5 fruit fly cellular contexts compared by ENCODE assay signal in the genomic region with DNA sequence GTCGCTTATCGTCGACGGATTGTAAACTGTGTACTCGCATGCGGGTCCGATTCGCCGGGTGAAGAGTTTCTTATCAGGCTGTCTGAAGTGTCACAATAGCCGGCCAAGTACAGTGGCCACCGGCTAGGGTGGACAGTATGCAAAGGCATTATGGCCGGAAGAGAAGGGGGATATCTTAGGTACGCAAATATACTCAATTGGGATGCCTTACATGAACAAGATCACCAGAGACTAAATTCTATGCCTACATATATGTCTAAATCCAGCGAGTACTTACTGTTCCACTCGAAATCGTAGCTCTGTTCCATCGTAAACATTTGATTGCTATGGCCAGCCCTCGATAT.
TF ChIP-seq lines count a peak whose summit lies in the region.

No protein-coding gene starts in this region.

TF ChIP-seq in whole organism, adult, 20 proteins besides CTCF, POLR2A, EP300 and RAD21 (continued from another document):
- TF ChIP-seq toe (GFP tag; optimal IDR thresholded peaks at IDR 0.05; lab: Kevin White, UChicago) (no peak), CG33017 (tag; optimal IDR thresholded peaks at IDR 0.05; lab: Kevin White, UChicago) (peak; percentile 91), Mnt (GFP tag; optimal IDR thresholded peaks at IDR 0.05; lab: Kevin White, UChicago) (peak; percentile 70)
TF ChIP-seq in whole organism, adult: peak in this region for 15.

TF ChIP-seq in whole organism, embryonic, 481 proteins besides CTCF, POLR2A, EP300 and RAD21 (continued from another document and continues in another):
- TF ChIP-seq CG14441 (GFP tag; IDR thresholded peaks at IDR 0.05; lab: Robert Waterston, UW) = peak; percentile 96
- TF ChIP-seq CG7357 (GFP tag; IDR thresholded peaks at IDR 0.05; lab: Robert Waterston, UW) = peak; percentile 88
- TF ChIP-seq pita (GFP tag; optimal IDR thresholded peaks at IDR 0.05; lab: Kevin White, UChicago) = no peak
- peak; percentile 89 for TF ChIP-seq luna (GFP tag; optimal IDR thresholded peaks at IDR 0.05; lab: Kevin White, UChicago)
- TF ChIP-seq ap (GFP tag; IDR thresholded peaks at IDR 0.05; lab: Robert Waterston, UW) = peak; percentile 91
- TF ChIP-seq Lpt (GFP tag; optimal IDR thresholded peaks at IDR 0.05; lab: Kevin White, UChicago) = no peak
- peak; percentile 67 for TF ChIP-seq odd (GFP tag; optimal IDR thresholded peaks at IDR 0.05; lab: Kevin White, UChicago)
- TF ChIP-seq PHDP (tag; optimal IDR thresholded peaks at IDR 0.05; lab: Kevin White, UChicago) = peak; percentile 88
- TF ChIP-seq CHES-1-like (GFP tag; optimal IDR thresholded peaks at IDR 0.05; lab: Kevin White, UChicago) = peak; percentile 94
- TF ChIP-seq MTF-1 (GFP tag; optimal IDR thresholded peaks at IDR 0.05; lab: Kevin White, UChicago; ENCODE audit: borderline replicate concordance) = peak; percentile 74
- TF ChIP-seq hkb (optimal IDR thresholded peaks at IDR 0.05; lab: Kevin White, UChicago) = no peak
- TF ChIP-seq hkb (GFP tag; IDR thresholded peaks at IDR 0.05; lab: Robert Waterston, UW) = peak; percentile 93
- TF ChIP-seq wek (GFP tag; optimal IDR thresholded peaks at IDR 0.05; lab: Kevin White, UChicago) = peak; percentile 68
- TF ChIP-seq fd96Cb (tag; optimal IDR thresholded peaks at IDR 0.05; lab: Kevin White, UChicago) = peak; percentile 85
- peak; percentile 82 for TF ChIP-seq Atf-2 (GFP tag; optimal IDR thresholded peaks at IDR 0.05; lab: Kevin White, UChicago)
- peak; percentile 86 for TF ChIP-seq Oaz (GFP tag; IDR thresholded peaks at IDR 0.05; lab: Robert Waterston, UW)
- peak; percentile 89 for TF ChIP-seq CG1792 (GFP tag; optimal IDR thresholded peaks at IDR 0.05; lab: Kevin White, UChicago)
- peak; percentile 93 for TF ChIP-seq CG6175 (GFP tag; IDR thresholded peaks at IDR 0.05; lab: Robert Waterston, UW)
- peak; percentile 74 for TF ChIP-seq tup (GFP tag; optimal IDR thresholded peaks at IDR 0.05; lab: Kevin White, UChicago)
- TF ChIP-seq CG11504 (tag; optimal IDR thresholded peaks at IDR 0.05; lab: Kevin White, UChicago) = peak; percentile 91
- TF ChIP-seq CG31441 (GFP tag; IDR thresholded peaks at IDR 0.05; lab: Robert Waterston, UW) = peak; percentile 84; the same call in 1 of the 2 replicates
- TF ChIP-seq CG7839 (tag; optimal IDR thresholded peaks at IDR 0.05; lab: Kevin White, UChicago) = peak; percentile 95
- no peak for TF ChIP-seq Sox100B (GFP tag; optimal IDR thresholded peaks at IDR 0.05; lab: Kevin White, UChicago)
- peak; percentile 93 for TF ChIP-seq ERR (GFP tag; optimal IDR thresholded peaks at IDR 0.05; lab: Kevin White, UChicago)
- TF ChIP-seq pfk (GFP tag; optimal IDR thresholded peaks at IDR 0.05; lab: Kevin White, UChicago) = no peak
- TF ChIP-seq sob (GFP tag; IDR thresholded peaks at IDR 0.05; lab: Robert Waterston, UW) = peak; percentile 97
- TF ChIP-seq stc (GFP tag; IDR thresholded peaks at IDR 0.05; lab: Robert Waterston, UW) = peak; percentile 92
- TF ChIP-seq sqz (GFP tag; optimal IDR thresholded peaks at IDR 0.05; lab: Kevin White, UChicago) = peak; percentile 67
- TF ChIP-seq CG8944 (GFP tag; optimal IDR thresholded peaks at IDR 0.05; lab: Kevin White, UChicago) = peak; percentile 91
- TF ChIP-seq CG12236 (GFP tag; optimal IDR thresholded peaks at IDR 0.05; lab: Kevin White, UChicago) = peak; percentile 79
- peak; percentile 93 for TF ChIP-seq Ada2b (GFP tag; IDR thresholded peaks at IDR 0.05; lab: Robert Waterston, UW)

TF ChIP-seq in whole organism, prepupa, 60 proteins besides CTCF, POLR2A, EP300 and RAD21 (continued from another document and continues in another):
- TF ChIP-seq dsx (GFP tag; optimal IDR thresholded peaks at IDR 0.05; lab: Kevin White, UChicago; ENCODE audit: poor library complexity, severe bottlenecking) (peak; percentile 78), CG1621 (tag; optimal IDR thresholded peaks at IDR 0.05; lab: Kevin White, UChicago) (peak; percentile 82), achi (GFP tag; optimal IDR thresholded peaks at IDR 0.05; lab: Kevin White, UChicago) (peak; percentile 88), Ets21C (GFP tag; optimal IDR thresholded peaks at IDR 0.05; lab: Kevin White, UChicago) (peak; percentile 93), Gug (GFP tag; IDR thresholded peaks at IDR 0.05; lab: Robert Waterston, UW) (peak; percentile 90), topi (GFP tag; optimal IDR thresholded peaks at IDR 0.05; lab: Kevin White, UChicago) (peak; percentile 96), Blimp-1 (GFP tag; optimal IDR thresholded peaks at IDR 0.05; lab: Kevin White, UChicago) (peak; percentile 79), OdsH (GFP tag; optimal IDR thresholded peaks at IDR 0.05; lab: Kevin White, UChicago) (peak; percentile 92), Lpt (GFP tag; optimal IDR thresholded peaks at IDR 0.05; lab: Kevin White, UChicago) (peak; percentile 72), CG6163 (GFP tag; IDR thresholded peaks at IDR 0.05; lab: Robert Waterston, UW) (peak; percentile 95), CG34406 (GFP tag; optimal IDR thresholded peaks at IDR 0.05; lab: Kevin White, UChicago) (peak; percentile 90), CG32006 (GFP tag; optimal IDR thresholded peaks at IDR 0.05; lab: Kevin White, UChicago) (peak; percentile 86), CG16779 (tag; optimal IDR thresholded peaks at IDR 0.05; lab: Kevin White, UChicago) (peak; percentile 68), CG8632 (GFP tag; optimal IDR thresholded peaks at IDR 0.05; lab: Kevin White, UChicago) (peak; percentile 91), CG9139 (GFP tag; optimal IDR thresholded peaks at IDR 0.05; lab: Kevin White, UChicago) (peak; percentile 80), Hr4 (GFP tag; optimal IDR thresholded peaks at IDR 0.05; lab: Kevin White, UChicago) (peak; percentile 89), Eip93F (GFP tag; optimal IDR thresholded peaks at IDR 0.05; lab: Kevin White, UChicago) (peak; percentile 94), CG8119 (GFP tag; IDR thresholded peaks at IDR 0.05; lab: Robert Waterston, UW) (peak; percentile 81), Hr39 (GFP tag; optimal IDR thresholded peaks at IDR 0.05; lab: Kevin White, UChicago) (peak; percentile 97), CG6854 (GFP tag; optimal IDR thresholded peaks at IDR 0.05; lab: Kevin White, UChicago) (peak; percentile 84), net (GFP tag; optimal IDR thresholded peaks at IDR 0.05; lab: Kevin White, UChicago) (peak; percentile 88), CG31627 (GFP tag; optimal IDR thresholded peaks at IDR 0.05; lab: Kevin White, UChicago) (peak; percentile 96), salr (GFP tag; optimal IDR thresholded peaks at IDR 0.05; lab: Kevin White, UChicago) (peak in 1 of 2 experiments; percentile 79), vri (GFP tag; optimal IDR thresholded peaks at IDR 0.05; lab: Kevin White, UChicago) (peak; percentile 94), CG6792 (GFP tag; optimal IDR thresholded peaks at IDR 0.05; lab: Kevin White, UChicago) (peak; percentile 93), pdm3 (GFP tag; optimal IDR thresholded peaks at IDR 0.05; lab: Kevin White, UChicago) (peak; percentile 92), CG11294 (GFP tag; IDR thresholded peaks at IDR 0.05; lab: Robert Waterston, UW) (peak; percentile 92), CG10631 (GFP tag; optimal IDR thresholded peaks at IDR 0.05; lab: Kevin White, UChicago) (peak; percentile 86), CG6276 (GFP tag; optimal IDR thresholded peaks at IDR 0.05; lab: Kevin White, UChicago) (peak; percentile 85), Eip78C (GFP tag; lab: Kevin White, UChicago) (peak; percentile 96), CG6808 (GFP tag; optimal IDR thresholded peaks at IDR 0.05; lab: Kevin White, UChicago) (peak; percentile 81), spab (GFP tag; optimal IDR thresholded peaks at IDR 0.05; lab: Kevin White, UChicago) (peak; percentile 82)

TF ChIP-seq in whole organism, pupa, 21 proteins besides CTCF, POLR2A, EP300 and RAD21 (continued from another document):
- TF ChIP-seq CG15710 (tag; optimal IDR thresholded peaks at IDR 0.05; lab: Kevin White, UChicago) = peak; percentile 86

TF ChIP-seq in whole organism, wandering third instar larva, 38 proteins besides CTCF, POLR2A, EP300 and RAD21 (continued from another document):
- TF ChIP-seq dmrt93B (GFP tag; optimal IDR thresholded peaks at IDR 0.05; lab: Kevin White, UChicago) (peak; percentile 94), lola (GFP tag; optimal IDR thresholded peaks at IDR 0.05; lab: Kevin White, UChicago) (no peak), pan (optimal IDR thresholded peaks at IDR 0.05; lab: Kevin White, UChicago) (no peak), usp (GFP tag; optimal IDR thresholded peaks at IDR 0.05; lab: Kevin White, UChicago) (no peak), HLH106 (tag; optimal IDR thresholded peaks at IDR 0.05; lab: Kevin White, UChicago) (peak; percentile 93), Rel (GFP tag; optimal IDR thresholded peaks at IDR 0.05; lab: Kevin White, UChicago) (peak; percentile 71), Rel (tag; optimal IDR thresholded peaks at IDR 0.05; lab: Kevin White, UChicago) (peak; percentile 68), brk (GFP tag; optimal IDR thresholded peaks at IDR 0.05; lab: Kevin White, UChicago) (no peak), fru (GFP tag; optimal IDR thresholded peaks at IDR 0.05; lab: Kevin White, UChicago) (peak; percentile 97), rgr (GFP tag; optimal IDR thresholded peaks at IDR 0.05; lab: Kevin White, UChicago) (peak; percentile 97), CrebA (GFP tag; optimal IDR thresholded peaks at IDR 0.05; lab: Kevin White, UChicago; ENCODE audit: borderline replicate concordance) (no peak), psq (GFP tag; optimal IDR thresholded peaks at IDR 0.05; lab: Kevin White, UChicago) (peak; percentile 90), h (GFP tag; optimal IDR thresholded peaks at IDR 0.05; lab: Kevin White, UChicago) (peak; percentile 97), sv (GFP tag; optimal IDR thresholded peaks at IDR 0.05; lab: Kevin White, UChicago) (peak; percentile 76), Sp1 (GFP tag; optimal IDR thresholded peaks at IDR 0.05; lab: Kevin White, UChicago) (peak; percentile 92), sage (GFP tag; optimal IDR thresholded peaks at IDR 0.05; lab: Kevin White, UChicago) (peak; percentile 92), ey (GFP tag; optimal IDR thresholded peaks at IDR 0.05; lab: Kevin White, UChicago) (peak; percentile 97), br (GFP tag; optimal IDR thresholded peaks at IDR 0.05; lab: Kevin White, UChicago) (peak; percentile 96)
